Fruit fly (Drosophila melanogaster) whole organism, adult: ENCODE results near the gene CG4822.

Experiments used
- CG12768 ChIP-seq: fragments of 200-800 bp; sonication (Bioruptor generic); optimal IDR thresholded peaks from 2 replicates; lab custom pipeline; 2017; ENCODE audit warnings: missing biosample characterization, missing genetic modification characterization, mild to moderate bottlenecking, moderate library complexity, missing genetic modification reagents
- Clk ChIP-seq: fragments of 200-800 bp; sonication (Bioruptor generic); optimal IDR thresholded peaks from 2 replicates; lab custom pipeline; 2017; ENCODE audit warnings: missing biosample characterization, missing genetic modification characterization
- cic ChIP-seq: fragments of 200-800 bp; sonication (Bioruptor generic); optimal IDR thresholded peaks from 2 replicates; lab custom pipeline; 2017; ENCODE audit warnings: missing biosample characterization, mild to moderate bottlenecking, missing genetic modification characterization, moderate library complexity
- kay ChIP-seq: fragments of 200-800 bp; sonication (Bioruptor generic); peaks from one replicate; lab custom pipeline; 2016; ENCODE audit warnings: missing biosample characterization, missing genetic modification characterization, borderline replicate concordance
- ovo ChIP-seq: fragments of 200-800 bp; sonication (Bioruptor generic); optimal IDR thresholded peaks from 2 replicates; lab custom pipeline; 2016; ENCODE audit warnings: missing biosample characterization, missing genetic modification characterization

DNA sequence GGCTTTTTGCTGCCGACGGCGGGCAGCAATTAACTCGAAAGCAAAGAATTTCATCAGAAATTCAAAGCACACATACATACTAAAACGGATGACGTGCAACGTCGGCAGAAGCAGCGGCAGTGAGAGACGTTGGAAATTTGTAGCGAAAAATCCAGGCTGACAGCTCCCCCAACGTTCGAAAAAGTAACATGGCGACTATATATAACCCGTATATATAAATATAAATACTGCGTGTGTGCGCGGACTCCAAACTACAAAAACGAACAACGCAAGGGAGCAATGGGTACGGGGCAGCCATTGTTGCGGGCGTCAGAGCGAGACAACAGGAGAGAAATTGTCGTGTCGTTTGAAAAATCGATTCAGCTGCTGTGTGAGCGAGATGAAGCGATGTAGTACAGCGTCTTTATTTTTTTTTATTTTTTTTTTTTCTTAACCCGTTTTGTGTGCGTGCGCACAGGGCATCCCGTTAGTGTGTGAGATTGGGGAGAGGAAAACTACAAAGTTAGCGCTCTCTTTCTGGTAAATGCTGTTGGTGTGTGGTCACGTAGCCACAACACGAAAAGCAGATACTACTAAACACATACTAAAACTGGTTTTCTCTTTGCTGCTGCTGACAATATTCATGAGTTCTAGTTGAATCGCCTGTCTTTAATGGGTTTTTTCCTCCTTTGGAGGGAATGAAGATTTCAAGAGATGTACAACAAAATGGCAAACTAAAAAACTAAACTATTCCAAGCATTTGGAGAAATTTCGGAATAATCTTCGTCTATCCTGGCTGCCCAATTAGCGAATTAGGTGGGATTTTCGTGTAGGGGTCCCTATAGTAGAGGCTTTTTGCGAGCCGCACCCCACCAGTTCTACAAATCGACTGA is 39.3 kb upstream of the CG4822 start:
- TF ChIP-seq kay (GFP tag; lab: Kevin White, UChicago) (peak; percentile 100), Clk (peak; percentile 99), CG12768 (GFP tag; lab: Kevin White, UChicago) (peak; percentile 97), cic (GFP tag; lab: Kevin White, UChicago) (peak; percentile 99), ovo (GFP tag; lab: Kevin White, UChicago) (peak; percentile 100)
